Worm (Caenorhabditis elegans): Measurements from ENCODE around the gene cux-7.

DNA sequence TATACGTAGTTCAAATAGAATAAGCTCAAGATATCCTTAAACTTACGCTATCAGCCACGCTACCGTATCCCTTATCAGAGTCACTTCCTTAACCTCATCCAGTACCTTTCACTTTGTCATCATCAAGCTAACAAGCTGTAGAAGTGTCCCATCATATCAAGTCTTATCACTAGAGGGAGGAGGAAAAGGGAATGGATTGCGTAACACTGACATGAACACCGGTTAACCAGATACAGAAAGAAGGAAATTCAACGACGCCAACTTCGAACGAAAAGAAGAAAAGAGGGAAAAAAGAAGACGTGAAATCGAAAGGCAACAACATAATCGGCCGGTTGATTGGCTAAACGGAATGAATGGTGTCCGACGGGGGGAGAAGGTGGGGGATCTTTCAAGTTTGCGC lies 30.6 kb downstream of the cux-7 start:
- TF ChIP-seq snpc-4 (tag; optimal IDR thresholded peaks at IDR 0.05) (no peak), elt-1 (tag; optimal IDR thresholded peaks at IDR 0.05; ENCODE audit: borderline replicate concordance, insufficient read depth) (no peak), unc-62 (GFP tag; optimal IDR thresholded peaks at IDR 0.05) (no peak)
